Worm (Caenorhabditis elegans): Measurements from ENCODE around the gene fkb-4.

Gene fkb-4

DNA sequence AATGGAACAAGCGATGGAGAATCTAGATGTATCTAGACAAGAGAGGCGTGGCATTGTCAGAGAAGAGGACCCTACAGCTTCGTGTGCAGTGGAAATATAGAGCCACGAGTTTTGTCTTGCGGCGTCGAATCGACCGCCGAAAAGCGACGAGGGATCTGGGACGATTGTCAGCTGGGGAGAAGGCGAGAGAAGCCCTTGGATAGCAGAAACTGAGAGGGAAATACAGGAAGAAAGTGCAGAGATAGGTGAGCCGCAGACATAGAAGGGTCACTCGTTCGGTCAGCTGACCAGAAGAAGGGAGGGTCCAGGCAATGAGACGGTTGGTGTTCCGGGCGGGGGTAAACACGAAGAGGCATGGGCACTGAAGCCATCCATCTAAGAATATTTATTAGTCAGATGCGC is 27.6 kb upstream of the fkb-4 start:
- no peak for TF ChIP-seq klf-2 (GFP tag; conservative IDR thresholded peaks at IDR 0.05)
- peak; percentile 71 for TF ChIP-seq cog-1 (tag; optimal IDR thresholded peaks at IDR 0.05)
- TF ChIP-seq flt-1 (GFP tag; IDR thresholded peaks at IDR 0.05): 0 out of 2 replicates have a peak, but pooled peaks have one; percentile 45
- TF ChIP-seq ztf-23 (GFP tag; IDR thresholded peaks at IDR 0.05): 0 out of 2 replicates have a peak, but pooled peaks have one; percentile 54
- 0 out of 2 replicates have a peak, but pooled peaks have one; percentile 39 for TF ChIP-seq tab-1 (GFP tag; IDR thresholded peaks at IDR 0.05)
- no peak for TF ChIP-seq T22C8.4 (GFP tag; IDR thresholded peaks at IDR 0.05)
- no peak for TF ChIP-seq ref-1 (GFP tag; conservative IDR thresholded peaks at IDR 0.05)
- TF ChIP-seq ztf-29 (GFP tag; IDR thresholded peaks at IDR 0.05): peak; percentile 64; the same call in 1 of the 2 replicates
- TF ChIP-seq med-1 (GFP tag; optimal IDR thresholded peaks at IDR 0.05; ENCODE audit: insufficient read depth): no peak

- TF ChIP-seq klf-2 (GFP tag; conservative IDR thresholded peaks at IDR 0.05) (no peak), med-1 (GFP tag; optimal IDR thresholded peaks at IDR 0.05; ENCODE audit: insufficient read depth) (no peak), ztf-29 (GFP tag; IDR thresholded peaks at IDR 0.05) (no peak), tab-1 (GFP tag; IDR thresholded peaks at IDR 0.05) (no peak), ref-1 (GFP tag; conservative IDR thresholded peaks at IDR 0.05) (no peak), T22C8.4 (GFP tag; IDR thresholded peaks at IDR 0.05) (no peak), flt-1 (GFP tag; IDR thresholded peaks at IDR 0.05) (no peak), cog-1 (tag; optimal IDR thresholded peaks at IDR 0.05) (no peak), ztf-23 (GFP tag; IDR thresholded peaks at IDR 0.05) (no peak)
These were observed 27.1 kb upstream of the fkb-4 start, which contains the start of gene ZC443.3 for ce11 chrV:12814022-12814421. Gene ZC443.3, minus strand, starts transcription at chrV:12814122.

DNA sequence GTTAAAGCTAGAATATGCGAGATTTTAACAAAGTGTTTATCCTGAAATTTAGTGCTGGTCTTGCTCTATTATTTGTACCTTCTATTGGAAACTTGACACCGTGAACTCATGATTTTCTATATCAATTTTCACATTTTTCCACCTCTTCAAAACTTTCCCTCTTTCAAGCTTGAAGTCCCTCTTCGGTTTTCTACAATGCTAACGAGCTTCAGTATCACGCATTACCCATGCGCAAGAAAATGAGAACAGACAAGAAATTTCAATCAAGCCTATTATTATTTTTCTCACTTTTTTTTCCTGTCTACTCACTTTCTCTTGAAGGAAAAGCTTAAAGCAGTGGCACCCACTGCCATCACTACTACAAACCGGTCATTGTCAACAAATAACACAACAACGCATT is 24.9 kb upstream of the fkb-4 start:
- no peak for TF ChIP-seq klf-2 (GFP tag; conservative IDR thresholded peaks at IDR 0.05)
- no peak for TF ChIP-seq med-1 (GFP tag; optimal IDR thresholded peaks at IDR 0.05; ENCODE audit: insufficient read depth)
- TF ChIP-seq flt-1 (GFP tag; IDR thresholded peaks at IDR 0.05): no peak
- no peak for TF ChIP-seq cog-1 (tag; optimal IDR thresholded peaks at IDR 0.05)
- TF ChIP-seq ztf-23 (GFP tag; IDR thresholded peaks at IDR 0.05): no peak
- no peak for TF ChIP-seq ref-1 (GFP tag; conservative IDR thresholded peaks at IDR 0.05)
- no peak for TF ChIP-seq tab-1 (GFP tag; IDR thresholded peaks at IDR 0.05)

DNA sequence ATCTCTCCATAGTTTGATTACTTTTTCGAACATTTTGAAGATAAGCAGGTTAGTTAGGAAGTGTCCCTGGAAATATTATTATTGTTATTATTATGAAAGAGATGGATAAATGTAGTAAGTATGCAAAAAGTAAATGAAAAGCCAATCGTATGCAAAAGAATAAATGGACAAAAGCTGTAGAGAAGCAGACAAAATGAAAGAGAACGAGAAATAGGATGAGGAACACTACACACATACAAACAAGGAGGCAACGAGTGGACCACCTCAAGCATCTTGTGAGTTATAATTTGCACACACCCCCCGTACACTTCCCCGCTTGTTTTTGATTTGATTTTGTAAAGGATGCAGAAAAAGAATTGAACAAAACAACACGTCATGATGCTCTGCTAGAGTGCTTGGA is 24.2 kb upstream of the fkb-4 start, which contains the start of gene ZC443.2:
ZC443.2 (minus strand) TSS at position 67 of the 400 bp plus-strand sequence.
- no peak for TF ChIP-seq tab-1 (GFP tag; IDR thresholded peaks at IDR 0.05)
- no peak for TF ChIP-seq ref-1 (GFP tag; conservative IDR thresholded peaks at IDR 0.05)
- TF ChIP-seq cog-1 (tag; optimal IDR thresholded peaks at IDR 0.05): no peak
- no peak for TF ChIP-seq flt-1 (GFP tag; IDR thresholded peaks at IDR 0.05)
- TF ChIP-seq klf-2 (GFP tag; conservative IDR thresholded peaks at IDR 0.05): no peak
- no peak for TF ChIP-seq ztf-29 (GFP tag; IDR thresholded peaks at IDR 0.05)
- TF ChIP-seq ztf-23 (GFP tag; IDR thresholded peaks at IDR 0.05): no peak

DNA sequence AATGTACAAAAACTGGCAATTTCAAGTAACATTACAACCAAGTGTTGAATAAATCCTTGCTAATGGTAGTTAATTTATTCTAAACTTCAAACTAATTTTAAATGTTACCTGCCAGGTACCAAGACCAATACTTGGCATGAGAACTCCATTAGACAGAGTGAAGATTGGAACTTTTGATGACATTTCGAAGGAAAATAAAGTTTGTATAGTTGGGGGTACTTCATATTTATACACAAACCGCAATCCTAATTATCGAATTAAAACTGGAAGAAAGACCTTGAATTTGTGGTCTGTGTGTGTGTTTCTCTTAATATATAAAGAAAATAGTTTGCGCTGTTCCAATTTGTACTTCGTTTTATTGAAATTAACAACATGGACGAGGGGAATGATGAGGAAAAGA is 22.9 kb upstream of the fkb-4 start, which contains the start of gene ZC443.1:
ZC443.1 (minus strand) TSS at position 205 of the 400 bp plus-strand sequence.
- TF ChIP-seq flt-1 (GFP tag; IDR thresholded peaks at IDR 0.05) (no peak), ref-1 (GFP tag; conservative IDR thresholded peaks at IDR 0.05) (no peak), klf-2 (GFP tag; conservative IDR thresholded peaks at IDR 0.05) (no peak), tab-1 (GFP tag; IDR thresholded peaks at IDR 0.05) (no peak), med-1 (GFP tag; optimal IDR thresholded peaks at IDR 0.05; ENCODE audit: insufficient read depth) (no peak), T22C8.4 (GFP tag; IDR thresholded peaks at IDR 0.05) (no peak), ztf-29 (GFP tag; IDR thresholded peaks at IDR 0.05) (no peak), ztf-23 (GFP tag; IDR thresholded peaks at IDR 0.05) (no peak), cog-1 (tag; optimal IDR thresholded peaks at IDR 0.05) (no peak)

DNA sequence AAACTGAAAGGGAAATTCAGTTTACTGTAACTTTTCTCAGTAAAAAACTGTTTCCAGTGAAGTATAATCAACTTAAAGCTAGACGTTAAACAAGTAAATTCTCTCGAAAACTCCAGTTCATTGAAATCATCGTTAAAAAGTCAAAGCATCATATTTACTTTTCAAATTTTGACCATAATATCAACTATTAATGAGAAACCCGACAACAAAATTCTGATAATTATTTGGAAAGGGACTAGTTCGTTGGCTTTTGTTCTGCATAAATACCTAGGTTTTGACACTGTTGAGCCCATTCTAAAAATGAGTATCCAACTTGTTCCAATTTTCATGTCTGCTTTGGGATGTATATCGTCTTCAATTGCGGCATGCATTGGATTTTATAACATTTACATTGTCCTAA is 19.3 kb upstream of the fkb-4 start, which contains the start of gene ZC443.7:
ZC443.7 (plus strand) TSS at position 301 of the 400 bp plus-strand sequence.
- no peak for TF ChIP-seq ztf-23 (GFP tag; IDR thresholded peaks at IDR 0.05)
- TF ChIP-seq T22C8.4 (GFP tag; IDR thresholded peaks at IDR 0.05): no peak
- TF ChIP-seq tab-1 (GFP tag; IDR thresholded peaks at IDR 0.05): no peak
- TF ChIP-seq klf-2 (GFP tag; conservative IDR thresholded peaks at IDR 0.05): no peak
- no peak for TF ChIP-seq ztf-29 (GFP tag; IDR thresholded peaks at IDR 0.05)
- TF ChIP-seq cog-1 (tag; optimal IDR thresholded peaks at IDR 0.05): no peak
- no peak for TF ChIP-seq med-1 (GFP tag; optimal IDR thresholded peaks at IDR 0.05; ENCODE audit: insufficient read depth)
- no peak for TF ChIP-seq flt-1 (GFP tag; IDR thresholded peaks at IDR 0.05)
- TF ChIP-seq ref-1 (GFP tag; conservative IDR thresholded peaks at IDR 0.05): no peak

DNA sequence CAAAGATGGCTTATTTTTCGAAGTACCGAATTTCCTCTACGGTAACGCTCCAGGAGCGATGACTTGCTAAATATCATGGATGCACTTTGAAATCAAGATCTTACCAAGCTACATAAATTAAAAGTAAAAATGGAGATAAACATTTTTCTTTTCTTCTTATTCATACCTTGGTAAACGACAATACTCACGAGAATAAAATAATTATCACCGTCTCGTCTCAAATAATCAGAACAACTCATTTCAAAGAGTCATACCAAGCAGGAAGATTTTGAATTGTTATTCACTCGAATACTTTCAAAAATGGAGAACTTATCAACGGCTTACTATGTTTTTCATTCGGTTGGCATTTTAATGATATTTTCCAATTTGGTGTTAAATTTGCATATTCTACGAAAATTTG is 16.3 kb upstream of the fkb-4 start, which contains the start of gene srbc-45:
srbc-45 (plus strand) TSS at position 301 of the 400 bp plus-strand sequence.
- TF ChIP-seq ztf-29 (GFP tag; IDR thresholded peaks at IDR 0.05) (no peak), cog-1 (tag; optimal IDR thresholded peaks at IDR 0.05) (no peak), med-1 (GFP tag; optimal IDR thresholded peaks at IDR 0.05; ENCODE audit: insufficient read depth) (no peak), flt-1 (GFP tag; IDR thresholded peaks at IDR 0.05) (no peak), ref-1 (GFP tag; conservative IDR thresholded peaks at IDR 0.05) (no peak), tab-1 (GFP tag; IDR thresholded peaks at IDR 0.05) (no peak)

- TF ChIP-seq klf-2 (GFP tag; conservative IDR thresholded peaks at IDR 0.05): no peak
- TF ChIP-seq ztf-29 (GFP tag; IDR thresholded peaks at IDR 0.05): no peak
- no peak for TF ChIP-seq cog-1 (tag; optimal IDR thresholded peaks at IDR 0.05)
- TF ChIP-seq flt-1 (GFP tag; IDR thresholded peaks at IDR 0.05): no peak
- no peak for TF ChIP-seq ref-1 (GFP tag; conservative IDR thresholded peaks at IDR 0.05)
- no peak for TF ChIP-seq T22C8.4 (GFP tag; IDR thresholded peaks at IDR 0.05)
- TF ChIP-seq tab-1 (GFP tag; IDR thresholded peaks at IDR 0.05): no peak
- no peak for TF ChIP-seq ztf-23 (GFP tag; IDR thresholded peaks at IDR 0.05)
- TF ChIP-seq med-1 (GFP tag; optimal IDR thresholded peaks at IDR 0.05; ENCODE audit: insufficient read depth): no peak
These were observed 13.2 kb upstream of the fkb-4 start, which contains the start of gene ugt-3 for ce11 chrV:12800171-12800570. Gene ugt-3, minus strand, starts transcription at chrV:12800271.

- no peak for TF ChIP-seq cog-1 (tag; optimal IDR thresholded peaks at IDR 0.05)
These were observed 11.1 kb upstream of the fkb-4 start, which contains the start of gene ugt-6 for ce11 chrV:12797992-12798391. Gene ugt-6, minus strand, starts transcription at chrV:12798224.

DNA sequence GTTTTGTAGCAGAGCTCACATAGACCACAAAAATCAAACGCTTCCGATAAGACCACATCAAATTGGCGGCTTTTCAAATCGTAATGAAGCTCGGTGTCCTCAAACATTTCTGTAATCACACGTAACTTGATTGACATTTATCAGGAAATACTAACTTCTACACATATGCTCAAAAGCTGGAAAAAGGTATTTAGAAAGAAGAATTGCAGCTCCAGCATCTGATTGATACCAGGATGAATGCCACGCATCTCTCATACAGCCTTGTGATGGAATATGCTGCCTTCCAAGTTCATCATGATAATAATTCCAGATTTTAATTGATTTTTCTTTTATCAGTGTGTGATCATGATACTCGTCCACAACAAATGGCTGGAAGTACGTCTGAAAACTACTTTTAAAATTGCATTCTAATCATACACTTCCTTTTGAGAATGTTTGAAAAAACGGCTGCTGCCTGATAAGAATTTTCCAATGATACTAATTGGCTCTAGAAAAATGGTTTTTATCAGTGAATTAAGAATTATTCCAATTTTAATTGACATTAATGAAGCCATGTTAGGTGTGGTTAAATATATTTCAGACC is 10.1 kb upstream of the fkb-4 start:
- no peak for TF ChIP-seq klf-2 (GFP tag; conservative IDR thresholded peaks at IDR 0.05)
- no peak for TF ChIP-seq cog-1 (tag; optimal IDR thresholded peaks at IDR 0.05)
- TF ChIP-seq ztf-29 (GFP tag; IDR thresholded peaks at IDR 0.05): no peak
- no peak for TF ChIP-seq tab-1 (GFP tag; IDR thresholded peaks at IDR 0.05)
- no peak for TF ChIP-seq T22C8.4 (GFP tag; IDR thresholded peaks at IDR 0.05)
- no peak for TF ChIP-seq ztf-23 (GFP tag; IDR thresholded peaks at IDR 0.05)
- TF ChIP-seq med-1 (GFP tag; optimal IDR thresholded peaks at IDR 0.05; ENCODE audit: insufficient read depth): no peak
- TF ChIP-seq ref-1 (GFP tag; conservative IDR thresholded peaks at IDR 0.05): no peak
- TF ChIP-seq flt-1 (GFP tag; IDR thresholded peaks at IDR 0.05): no peak

Measured in whole organism, midembryonic.